Fruit fly (Drosophila melanogaster) whole organism: ENCODE measurements around the gene CG42536.

Source experiments
- Dll ChIP-seq: fragments of >200 bp; optimal IDR thresholded peaks from 2 replicates; lab custom pipeline; 2017
- pan ChIP-seq: fragments of >200 bp; optimal IDR thresholded peaks from 2 replicates; lab custom pipeline; 2017
- usp ChIP-seq: fragments of >200 bp; optimal IDR thresholded peaks from 2 replicates; lab custom pipeline; 2017; ENCODE audit warnings: missing biosample characterization, missing genetic modification characterization, mixed read lengths

dm6 chr3L:10656451-10657198 is 26.8 kb upstream of the CG42536 start:
- no peak for TF ChIP-seq pan (lab: Kevin White, UChicago)
- TF ChIP-seq Dll (lab: Kevin White, UChicago) = no peak
- no peak for TF ChIP-seq usp (GFP tag; lab: Kevin White, UChicago)
